Worm (Caenorhabditis elegans) whole organism, L2 larva: ENCODE data around the gene clec-162.

Experiments used
- C34F6.9 ChIP-seq: fragments of 150-350 bp; optimal IDR thresholded peaks from 2 replicates; lab custom pipeline; 2014; ENCODE audit warnings: missing biosample characterization, missing genetic modification characterization
- F13H6.1 ChIP-seq: sonication (generic microtip); optimal IDR thresholded peaks from 2 replicates; lab custom pipeline; 2016; ENCODE audit warnings: missing genetic modification characterization, missing compliant biosample characterization
- R02D3.7 ChIP-seq: fragments of 150-350 bp; optimal IDR thresholded peaks from 2 replicates; lab custom pipeline; 2014; ENCODE audit warnings: missing biosample characterization, missing genetic modification characterization
- alr-1 ChIP-seq: fragments of 150-350 bp; optimal IDR thresholded peaks from 2 replicates; lab custom pipeline; 2014; ENCODE audit warnings: missing biosample characterization, missing genetic modification characterization
- aly-2 ChIP-seq: fragments of 150-350 bp; optimal IDR thresholded peaks from 2 replicates; lab custom pipeline; 2014; ENCODE audit warnings: missing biosample characterization, missing genetic modification characterization
- ama-1 ChIP-seq: fragments of 150-350 bp; optimal IDR thresholded peaks from 2 replicates; lab custom pipeline; 2018; ENCODE audit warnings: inconsistent platforms
- blmp-1 ChIP-seq: sonication (generic microtip); optimal IDR thresholded peaks from 2 replicates; lab custom pipeline; 2017; ENCODE audit warnings: missing genetic modification characterization, mild to moderate bottlenecking, missing compliant biosample characterization, antibody characterized with exemption, moderate library complexity; ENCODE audit not compliant: insufficient read depth
- ceh-16 ChIP-seq: fragments of 150-350 bp; optimal IDR thresholded peaks from 2 replicates; lab custom pipeline; 2014; ENCODE audit warnings: missing biosample characterization, missing genetic modification characterization
- ceh-82 ChIP-seq: fragments of 150-350 bp; optimal IDR thresholded peaks from 2 replicates; lab custom pipeline; 2014; ENCODE audit warnings: missing biosample characterization, missing genetic modification characterization
- dmd-4 ChIP-seq: sonication (generic microtip); optimal IDR thresholded peaks from 2 replicates; lab custom pipeline; 2017; ENCODE audit warnings: missing biosample characterization, missing genetic modification characterization
- egl-27 ChIP-seq: sonication (generic microtip); optimal IDR thresholded peaks from 3 replicates; lab custom pipeline; 2017; ENCODE audit warnings: missing biosample characterization, missing genetic modification reagents, missing genetic modification characterization
- elt-1 ChIP-seq: fragments of 150-350 bp; optimal IDR thresholded peaks from 2 replicates; lab custom pipeline; 2014; ENCODE audit warnings: missing biosample characterization, missing genetic modification characterization
- elt-3 ChIP-seq: sonication (generic microtip); optimal IDR thresholded peaks from 2 replicates; lab custom pipeline; 2017; ENCODE audit warnings: missing biosample characterization, missing genetic modification characterization
- fos-1 ChIP-seq: fragments of 150-350 bp; optimal IDR thresholded peaks from 2 replicates; lab custom pipeline; 2014; ENCODE audit warnings: missing biosample characterization, missing genetic modification characterization
- gmeb-1 ChIP-seq: fragments of 150-350 bp; optimal IDR thresholded peaks from 2 replicates; lab custom pipeline; 2014; ENCODE audit warnings: missing biosample characterization, missing genetic modification characterization
- lin-11 ChIP-seq: fragments of 150-350 bp; sonication (generic microtip); optimal IDR thresholded peaks from 2 replicates; lab custom pipeline; 2014; ENCODE audit warnings: missing biosample characterization, missing genetic modification characterization, inconsistent platforms, mixed read lengths
- mab-5 ChIP-seq: fragments of 150-350 bp; optimal IDR thresholded peaks from 2 replicates; lab custom pipeline; 2014; ENCODE audit warnings: missing biosample characterization, missing genetic modification characterization
- mbf-1 ChIP-seq: sonication (generic microtip); optimal IDR thresholded peaks from 2 replicates; lab custom pipeline; 2017; ENCODE audit warnings: missing biosample characterization, missing genetic modification characterization
- mdl-1 ChIP-seq, 2 experiments: fragments of 150-350 bp in 1 of 2; sonication (generic microtip) in 1 of 2; optimal IDR thresholded peaks; 2 replicates each; lab custom pipeline; 2017; ENCODE audit warnings: missing biosample characterization in 2 of 2, missing genetic modification characterization in 2 of 2
- nhr-10 ChIP-seq: sonication (generic microtip); optimal IDR thresholded peaks from 2 replicates; lab custom pipeline; 2017; ENCODE audit warnings: missing biosample characterization, missing genetic modification characterization
- nhr-11 ChIP-seq: fragments of 150-350 bp; optimal IDR thresholded peaks from 2 replicates; lab custom pipeline; 2014; ENCODE audit warnings: missing biosample characterization, missing genetic modification characterization
- nhr-12 ChIP-seq: fragments of 150-350 bp; optimal IDR thresholded peaks from 2 replicates; lab custom pipeline; 2014; ENCODE audit warnings: missing biosample characterization, missing genetic modification characterization
- nhr-129 ChIP-seq: fragments of 150-350 bp; optimal IDR thresholded peaks from 2 replicates; lab custom pipeline; 2014; ENCODE audit warnings: missing biosample characterization, missing genetic modification characterization
- nhr-21 ChIP-seq: fragments of 150-350 bp; optimal IDR thresholded peaks from 2 replicates; lab custom pipeline; 2014; ENCODE audit warnings: missing biosample characterization, missing genetic modification characterization
- nhr-237 ChIP-seq: fragments of 150-350 bp; optimal IDR thresholded peaks from 2 replicates; lab custom pipeline; 2014; ENCODE audit warnings: missing biosample characterization, missing genetic modification characterization
- nhr-6 ChIP-seq: fragments of 150-350 bp; optimal IDR thresholded peaks from 2 replicates; lab custom pipeline; 2014; ENCODE audit warnings: missing biosample characterization, missing genetic modification characterization
- nhr-77 ChIP-seq: fragments of 150-350 bp; optimal IDR thresholded peaks from 2 replicates; lab custom pipeline; 2014; ENCODE audit warnings: missing biosample characterization, missing genetic modification characterization
- sem-4 ChIP-seq: fragments of 150-350 bp; optimal IDR thresholded peaks from 2 replicates; lab custom pipeline; 2014; ENCODE audit warnings: missing biosample characterization, missing genetic modification reagents, missing genetic modification characterization
- skn-1 ChIP-seq: sonication (generic microtip); optimal IDR thresholded peaks from 2 replicates; lab custom pipeline; 2017; ENCODE audit warnings: missing biosample characterization, missing genetic modification characterization
- sma-3 ChIP-seq: sonication (generic microtip); optimal IDR thresholded peaks from 2 replicates; lab custom pipeline; 2016; ENCODE audit warnings: missing genetic modification reagents, missing genetic modification characterization, missing compliant biosample characterization
- sma-9 ChIP-seq, 2 experiments: fragments of 150-350 bp in 1 of 2; sonication (generic microtip) in 1 of 2; optimal IDR thresholded peaks; 2 replicates each; lab custom pipeline; 2014 to 2016; ENCODE audit warnings: missing genetic modification characterization in 2 of 2, mild to moderate bottlenecking in 1 of 2, missing biosample characterization in 1 of 2, missing compliant biosample characterization in 1 of 2, missing genetic modification reagents in 1 of 2, moderate library complexity in 1 of 2
- snpc-4 ChIP-seq: fragments of 150-350 bp; optimal IDR thresholded peaks from 2 replicates; lab custom pipeline; 2014; ENCODE audit warnings: missing biosample characterization, missing genetic modification characterization
- unc-39 ChIP-seq: fragments of 150-350 bp; optimal IDR thresholded peaks from 2 replicates; lab custom pipeline; 2014; ENCODE audit warnings: missing biosample characterization, missing genetic modification characterization
- unc-55 ChIP-seq: fragments of 150-350 bp; sonication (generic microtip); optimal IDR thresholded peaks from 3 replicates; lab custom pipeline; 2014; ENCODE audit warnings: missing biosample characterization, missing genetic modification reagents, missing genetic modification characterization
- zag-1 ChIP-seq: fragments of 150-350 bp; optimal IDR thresholded peaks from 2 replicates; lab custom pipeline; 2014; ENCODE audit warnings: missing biosample characterization, missing genetic modification characterization
- ztf-1 ChIP-seq: fragments of 200-800 bp; sonication (Bioruptor generic); conservative IDR thresholded peaks from 2 replicates; pipeline ENCODE4 v1.3.6; 2022; ENCODE audit warnings: missing genetic modification characterization, missing compliant biosample characterization
- ztf-4 ChIP-seq: fragments of 150-350 bp; optimal IDR thresholded peaks from 2 replicates; lab custom pipeline; 2014; ENCODE audit warnings: missing biosample characterization, missing genetic modification characterization

clec-162 gene

ce11 chrIII:9702665-9703252 lies 22.3 kb downstream of the clec-162 start:
- TF ChIP-seq unc-55 (GFP tag; lab: Kevin White, UChicago), result peak; percentile 14
- peak; percentile 36 for TF ChIP-seq F13H6.1 (tag; lab: Kevin White, UChicago)
- TF ChIP-seq sma-9 (GFP tag; optimal IDR thresholded peaks at IDR 0.05; lab: Kevin White, UChicago), result peak; percentile 11
- TF ChIP-seq sma-9 (tag; optimal IDR thresholded peaks at IDR 0.05; lab: Kevin White, UChicago), result no peak
- no peak for TF ChIP-seq blmp-1
- TF ChIP-seq nhr-129 (tag; lab: Kevin White, UChicago), result peak; percentile 30
- peak; percentile 5 for TF ChIP-seq nhr-6
- TF ChIP-seq unc-39, result no peak
- TF ChIP-seq alr-1, result no peak
- no peak for TF ChIP-seq skn-1 (tag; lab: Kevin White, UChicago)

ce11 chrIII:9701798-9702197 lies 23.2 kb downstream of the clec-162 start:
- TF ChIP-seq ztf-1 (GFP tag; lab: Robert Waterston, UW) (no peak), fos-1 (tag; lab: Kevin White, UChicago) (no peak), nhr-237 (tag; lab: Kevin White, UChicago) (no peak), elt-1 (tag; lab: Kevin White, UChicago) (no peak), lin-11 (tag; lab: Kevin White, UChicago) (no peak), ceh-16 (tag; lab: Kevin White, UChicago) (no peak), sma-9 (GFP tag; optimal IDR thresholded peaks at IDR 0.05; lab: Kevin White, UChicago) (no peak), sma-9 (tag; optimal IDR thresholded peaks at IDR 0.05; lab: Kevin White, UChicago) (no peak), R02D3.7 (tag; lab: Kevin White, UChicago) (no peak), blmp-1 (no peak), nhr-77 (tag; lab: Kevin White, UChicago) (no peak), egl-27 (tag; lab: Kevin White, UChicago) (no peak), zag-1 (tag; lab: Kevin White, UChicago) (no peak), dmd-4 (tag; lab: Kevin White, UChicago) (no peak), mdl-1 (tag; optimal IDR thresholded peaks at IDR 0.05; lab: Kevin White, UChicago) (no peak), nhr-6 (no peak), aly-2 (no peak)

DNA sequence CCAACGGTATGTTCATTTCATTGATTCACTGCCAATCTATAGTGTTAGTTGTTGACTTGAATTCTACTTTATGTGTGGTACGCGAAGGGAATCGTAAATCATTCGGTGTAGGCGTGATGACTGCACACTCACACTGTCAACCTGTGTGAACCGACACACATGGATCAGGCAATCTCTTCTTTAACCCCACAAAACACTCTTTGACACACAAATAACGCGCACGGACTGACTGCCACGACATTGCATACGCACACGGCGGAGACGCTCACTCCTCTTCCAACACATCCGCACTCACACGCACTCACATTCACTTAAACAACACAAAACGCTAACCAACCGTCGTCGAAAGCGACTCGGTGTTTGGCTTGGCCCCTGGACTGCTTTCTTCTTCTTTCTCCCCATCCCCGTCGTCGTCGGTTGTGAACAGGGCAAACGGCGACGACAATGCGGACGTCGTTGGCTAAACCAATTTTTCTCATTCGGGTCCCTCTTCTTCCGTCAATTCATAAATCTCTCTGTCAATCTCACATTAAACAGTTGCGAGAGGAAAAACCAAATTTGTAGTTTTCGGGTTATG lies 24.8 kb downstream of the clec-162 start:
- TF ChIP-seq nhr-11 (tag; lab: Kevin White, UChicago), result no peak
- no peak for TF ChIP-seq ztf-4 (tag; lab: Kevin White, UChicago)
- TF ChIP-seq ztf-1 (GFP tag; lab: Robert Waterston, UW), result no peak
- no peak for TF ChIP-seq nhr-237 (tag; lab: Kevin White, UChicago)
- no peak for TF ChIP-seq egl-27 (tag; lab: Kevin White, UChicago)
- TF ChIP-seq unc-55 (GFP tag; lab: Kevin White, UChicago), result no peak
- TF ChIP-seq nhr-77 (tag; lab: Kevin White, UChicago), result no peak
- peak; percentile 41 for TF ChIP-seq nhr-21 (tag; lab: Kevin White, UChicago)
- TF ChIP-seq nhr-129 (tag; lab: Kevin White, UChicago), result peak; percentile 19
- peak; percentile 1 for TF ChIP-seq sma-9 (GFP tag; optimal IDR thresholded peaks at IDR 0.05; lab: Kevin White, UChicago)
- no peak for TF ChIP-seq sma-9 (tag; optimal IDR thresholded peaks at IDR 0.05; lab: Kevin White, UChicago)
- TF ChIP-seq nhr-10 (tag; lab: Kevin White, UChicago), result no peak
- no peak for TF ChIP-seq elt-3
- TF ChIP-seq mdl-1 (tag; optimal IDR thresholded peaks at IDR 0.05; lab: Kevin White, UChicago), result no peak

DNA sequence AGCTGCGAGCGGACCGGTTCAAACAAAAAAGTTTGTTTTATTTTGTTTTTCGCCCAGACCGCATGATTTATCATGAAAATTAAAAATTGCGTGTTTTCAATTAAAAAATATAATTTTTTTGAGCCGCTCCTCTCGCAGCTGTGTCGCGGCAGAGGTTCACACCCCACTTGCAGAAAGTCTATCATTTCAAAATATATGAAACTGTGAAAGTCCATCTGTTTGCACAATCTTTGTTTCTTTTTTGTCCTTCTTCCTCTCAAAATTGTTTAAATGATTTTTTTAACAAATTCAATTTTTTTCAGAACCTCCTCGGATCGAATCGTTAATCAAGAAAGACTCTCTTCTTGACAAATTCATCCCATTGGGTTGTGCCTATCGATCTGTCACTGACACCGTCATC lies 25.4 kb downstream of the clec-162 start, which contains the start of gene tlk-1:
tlk-1 (plus strand) TSS at position 301 of the 400 bp plus-strand sequence.
- TF ChIP-seq ztf-4 (tag; lab: Kevin White, UChicago), result no peak
- no peak for TF ChIP-seq mbf-1
- no peak for TF ChIP-seq sem-4
- no peak for TF ChIP-seq zag-1 (tag; lab: Kevin White, UChicago)
- no peak for TF ChIP-seq dmd-4 (tag; lab: Kevin White, UChicago)
- TF ChIP-seq elt-3, result no peak
- no peak for TF ChIP-seq aly-2
- TF ChIP-seq F13H6.1 (tag; lab: Kevin White, UChicago), result no peak
- no peak for TF ChIP-seq sma-3 (GFP tag; lab: Kevin White, UChicago)
- TF ChIP-seq gmeb-1, result no peak
- TF ChIP-seq ceh-16 (tag; lab: Kevin White, UChicago), result no peak
- no peak for TF ChIP-seq ztf-1 (GFP tag; lab: Robert Waterston, UW)
- no peak for TF ChIP-seq ceh-82 (tag; lab: Kevin White, UChicago)
- no peak for TF ChIP-seq mab-5 (tag; lab: Kevin White, UChicago)
- no peak for TF ChIP-seq C34F6.9 (tag; lab: Kevin White, UChicago)
- no peak for TF ChIP-seq nhr-11 (tag; lab: Kevin White, UChicago)
- no peak for TF ChIP-seq snpc-4 (tag; lab: Kevin White, UChicago)
- TF ChIP-seq nhr-12 (tag; lab: Kevin White, UChicago), result no peak
- no peak for TF ChIP-seq ama-1
- no peak for TF ChIP-seq unc-55 (GFP tag; lab: Kevin White, UChicago)
